Fruit fly (Drosophila melanogaster) whole organism, embryonic: ENCODE results near the gene Tsr1.

Experiments
- Atf3 ChIP-seq: fragments of 200-800 bp; sonication (Bioruptor generic); optimal IDR thresholded peaks from 3 replicates; lab custom pipeline; 2016; ENCODE audit warnings: missing biosample characterization, missing genetic modification characterization
- B-H2 ChIP-seq: fragments of 200-800 bp; sonication (Bioruptor generic); optimal IDR thresholded peaks from 2 replicates; lab custom pipeline; 2018; ENCODE audit warnings: missing biosample characterization, mild to moderate bottlenecking, missing genetic modification characterization
- Bteb2 ChIP-seq: fragments of 200-800 bp; sonication (Bioruptor generic); optimal IDR thresholded peaks from 2 replicates; lab custom pipeline; 2016; ENCODE audit warnings: missing biosample characterization, missing genetic modification characterization
- CG10147 ChIP-seq: fragments of 200-800 bp; sonication (Bioruptor generic); optimal IDR thresholded peaks from 2 replicates; lab custom pipeline; 2019; ENCODE audit warnings: missing biosample characterization, mild to moderate bottlenecking, missing genetic modification characterization, moderate library complexity
- CG11456 ChIP-seq: fragments of 200-800 bp; sonication (Bioruptor generic); IDR thresholded peaks from 3 replicates; pipeline ENCODE4 v1.3.6; 2022; ENCODE audit warnings: missing biosample characterization, missing genetic modification characterization
- CG11696 ChIP-seq: fragments of 200-800 bp; sonication (Bioruptor generic); IDR thresholded peaks from 2 replicates; pipeline ENCODE4 v1.3.6; 2022; ENCODE audit warnings: missing biosample characterization, missing genetic modification characterization
- CG12769 ChIP-seq: fragments of 200-800 bp; sonication (Bioruptor generic); optimal IDR thresholded peaks from 2 replicates; lab custom pipeline; 2019; ENCODE audit warnings: missing biosample characterization, mild to moderate bottlenecking, missing genetic modification characterization, moderate library complexity
- CG14710 ChIP-seq: fragments of 200-800 bp; sonication (Bioruptor generic); optimal IDR thresholded peaks from 3 replicates; lab custom pipeline; 2019; ENCODE audit warnings: missing biosample characterization, mild to moderate bottlenecking, missing genetic modification characterization, moderate library complexity
- CG14965 ChIP-seq: fragments of 200-800 bp; sonication (Bioruptor generic); optimal IDR thresholded peaks from 2 replicates; lab custom pipeline; 2016; ENCODE audit warnings: missing biosample characterization, missing genetic modification characterization, borderline replicate concordance
- CG1529 ChIP-seq: fragments of 200-800 bp; sonication (Bioruptor generic); optimal IDR thresholded peaks from 3 replicates; lab custom pipeline; 2018; ENCODE audit warnings: missing biosample characterization, missing genetic modification characterization
- CG16779 ChIP-seq: fragments of 200-800 bp; sonication (Bioruptor generic); IDR thresholded peaks from 2 replicates; pipeline ENCODE4 v1.3.6; 2022; ENCODE audit warnings: missing biosample characterization, missing genetic modification characterization
- CG17912 ChIP-seq: fragments of 200-800 bp; sonication (Bioruptor generic); optimal IDR thresholded peaks from 2 replicates; lab custom pipeline; 2018; ENCODE audit warnings: missing biosample characterization, mild to moderate bottlenecking, missing genetic modification characterization
- CG18476 ChIP-seq: fragments of 200-800 bp; sonication (Bioruptor generic); optimal IDR thresholded peaks from 2 replicates; lab custom pipeline; 2016; ENCODE audit warnings: missing biosample characterization, mild to moderate bottlenecking, missing genetic modification characterization
- CG2120 ChIP-seq: fragments of 200-800 bp; sonication (Bioruptor generic); optimal IDR thresholded peaks from 3 replicates; lab custom pipeline; 2016; ENCODE audit warnings: missing biosample characterization, missing genetic modification characterization
- CG2712 ChIP-seq: fragments of 200-800 bp; optimal IDR thresholded peaks from 3 replicates; lab custom pipeline; 2019; ENCODE audit warnings: missing biosample characterization, mild to moderate bottlenecking, missing genetic modification characterization, moderate library complexity
- CG3726 ChIP-seq: fragments of 200-800 bp; sonication (Bioruptor generic); IDR thresholded peaks from 3 replicates; pipeline ENCODE4, ENCODE4 v1.3.6; 2022; ENCODE audit warnings: missing biosample characterization, missing genetic modification characterization
- CG3838 ChIP-seq: fragments of 200-800 bp; sonication (Bioruptor generic); optimal IDR thresholded peaks from 3 replicates; lab custom pipeline; 2016; ENCODE audit warnings: missing biosample characterization, missing genetic modification characterization
- CG6175 ChIP-seq: fragments of 200-800 bp; sonication (Bioruptor generic); IDR thresholded peaks from 3 replicates; pipeline ENCODE4 v1.3.6; 2022; ENCODE audit warnings: missing biosample characterization, missing genetic modification characterization
- CG6813 ChIP-seq: fragments of 200-800 bp; sonication (Bioruptor generic); optimal IDR thresholded peaks from 2 replicates; lab custom pipeline; 2017; ENCODE audit warnings: missing biosample characterization, missing genetic modification characterization, mild to moderate bottlenecking, moderate library complexity, missing genetic modification reagents
- CG6854 ChIP-seq: fragments of 200-800 bp; sonication (Bioruptor generic); optimal IDR thresholded peaks from 3 replicates; lab custom pipeline; 2017; ENCODE audit warnings: missing biosample characterization, mild to moderate bottlenecking, missing genetic modification characterization
- CG7963 ChIP-seq: fragments of 200-800 bp; sonication (Bioruptor generic); IDR thresholded peaks from 3 replicates; pipeline ENCODE4 v1.3.6; 2022; ENCODE audit warnings: missing biosample characterization, missing genetic modification characterization; ENCODE audit not compliant: partially characterized antibody
- CoRest ChIP-seq: fragments of 200-800 bp; sonication (Bioruptor generic); optimal IDR thresholded peaks from 3 replicates; lab custom pipeline; 2018; ENCODE audit warnings: missing biosample characterization, mild to moderate bottlenecking, missing genetic modification characterization, moderate library complexity
- D ChIP-seq, 2 experiments: fragments of 200-800 bp in 1 of 2; fragments of >200 bp in 1 of 2; sonication (Bioruptor generic) in 1 of 2; optimal IDR thresholded peaks; 2 replicates in 1 of 2; 3 replicates in 1 of 2; lab custom pipeline; 2017; ENCODE audit warnings: mild to moderate bottlenecking in 1 of 2, missing biosample characterization in 1 of 2, missing genetic modification characterization in 1 of 2, missing genetic modification reagents in 1 of 2
- Dfd ChIP-seq, 2 experiments: fragments of >200 bp; optimal IDR thresholded peaks; 2 replicates each; lab custom pipeline; 2017; ENCODE audit warnings: missing biosample characterization in 2 of 2, missing genetic modification characterization in 2 of 2
- Dll ChIP-seq: fragments of 200-800 bp; sonication (Bioruptor generic); IDR thresholded peaks from 4 replicates; pipeline ENCODE4 v1.3.6; 2022; ENCODE audit warnings: missing biosample characterization, missing genetic modification characterization; ENCODE audit not compliant: partially characterized antibody
- Dp ChIP-seq: fragments of 200-800 bp; sonication (Bioruptor generic); optimal IDR thresholded peaks from 2 replicates; lab custom pipeline; 2018; ENCODE audit warnings: missing biosample characterization, mild to moderate bottlenecking, missing genetic modification characterization, moderate library complexity
- Ets97D ChIP-seq: fragments of 200-800 bp; sonication (Bioruptor generic); optimal IDR thresholded peaks from 3 replicates; lab custom pipeline; 2016; ENCODE audit warnings: missing biosample characterization, missing genetic modification characterization
- Fer2 ChIP-seq: fragments of 200-800 bp; sonication (Bioruptor generic); optimal IDR thresholded peaks from 2 replicates; lab custom pipeline; 2018; ENCODE audit warnings: missing biosample characterization, mild to moderate bottlenecking, missing genetic modification characterization, moderate library complexity
- Mrtf ChIP-seq: fragments of 200-800 bp; sonication (Bioruptor generic); IDR thresholded peaks from 3 replicates; pipeline ENCODE4 v1.3.6; 2022; ENCODE audit warnings: missing biosample characterization, missing genetic modification characterization
- NC2β ChIP-seq: fragments of 200-800 bp; sonication (Bioruptor generic); optimal IDR thresholded peaks from 2 replicates; lab custom pipeline; 2016; ENCODE audit warnings: missing biosample characterization, missing genetic modification characterization
- Poxn ChIP-seq: fragments of 200-800 bp; sonication (Bioruptor generic); IDR thresholded peaks from 2 replicates; pipeline ENCODE4 v1.3.6; 2022; ENCODE audit warnings: missing biosample characterization, missing genetic modification characterization
- Rfx ChIP-seq: fragments of 200-800 bp; sonication (Bioruptor generic); IDR thresholded peaks from 2 replicates; pipeline ENCODE4 v1.3.6; 2022; ENCODE audit warnings: missing biosample characterization, missing genetic modification characterization
- ase ChIP-seq: fragments of 200-800 bp; sonication (Bioruptor generic); IDR thresholded peaks from 3 replicates; pipeline ENCODE4 v1.3.6; 2022; ENCODE audit warnings: missing biosample characterization, missing genetic modification characterization
- bigmax ChIP-seq: fragments of 200-800 bp; sonication (Bioruptor generic); optimal IDR thresholded peaks from 2 replicates; lab custom pipeline; 2018; ENCODE audit warnings: missing biosample characterization, mild to moderate bottlenecking, missing genetic modification characterization
- br ChIP-seq: fragments of >200 bp; optimal IDR thresholded peaks from 2 replicates; lab custom pipeline; 2017
- cad ChIP-seq: fragments of >200 bp; optimal IDR thresholded peaks from 2 replicates; lab custom pipeline; 2017; ENCODE audit warnings: missing biosample characterization, missing genetic modification characterization
- dimm ChIP-seq: fragments of 200-800 bp; sonication (Bioruptor generic); IDR thresholded peaks from 2 replicates; pipeline ENCODE4 v1.3.6; 2022; ENCODE audit warnings: missing biosample characterization, missing genetic modification characterization
- ems ChIP-seq: fragments of 200-800 bp; sonication (Bioruptor generic); optimal IDR thresholded peaks from 3 replicates; lab custom pipeline; 2016; ENCODE audit warnings: missing biosample characterization, missing genetic modification characterization
- gce ChIP-seq: fragments of 200-800 bp; sonication (Bioruptor generic); IDR thresholded peaks from 3 replicates; pipeline ENCODE4 v1.3.6; 2022; ENCODE audit warnings: missing biosample characterization, missing genetic modification characterization
- insv ChIP-seq, 2 experiments: fragments of 200-800 bp; sonication (Bioruptor generic); optimal IDR thresholded peaks; 3 replicates each; lab custom pipeline; 2016 to 2018; ENCODE audit warnings: missing biosample characterization in 2 of 2, missing genetic modification characterization in 2 of 2
- jumu ChIP-seq: fragments of 200-800 bp; sonication (Bioruptor generic); optimal IDR thresholded peaks from 3 replicates; lab custom pipeline; 2016; ENCODE audit warnings: missing biosample characterization, missing genetic modification characterization
- lmd ChIP-seq: fragments of 200-800 bp; sonication (Bioruptor generic); IDR thresholded peaks from 2 replicates; pipeline ENCODE4 v1.3.6; 2022; ENCODE audit warnings: missing biosample characterization, missing genetic modification characterization
- luna ChIP-seq: fragments of 200-800 bp; sonication (Bioruptor generic); optimal IDR thresholded peaks from 2 replicates; lab custom pipeline; 2016; ENCODE audit warnings: missing biosample characterization, missing genetic modification characterization
- nau ChIP-seq: fragments of 200-800 bp; sonication (Bioruptor generic); optimal IDR thresholded peaks from 3 replicates; lab custom pipeline; 2017; ENCODE audit warnings: missing biosample characterization, mild to moderate bottlenecking, missing genetic modification characterization, missing genetic modification reagents
- peb ChIP-seq: fragments of 200-800 bp; sonication (Bioruptor generic); IDR thresholded peaks from 2 replicates; pipeline ENCODE4 v1.3.6; 2022; ENCODE audit warnings: missing biosample characterization, missing genetic modification characterization
- phol ChIP-seq: fragments of 200-800 bp; sonication (Bioruptor generic); optimal IDR thresholded peaks from 3 replicates; lab custom pipeline; 2018; ENCODE audit warnings: missing biosample characterization, mild to moderate bottlenecking, missing genetic modification characterization, moderate library complexity
- sens ChIP-seq: fragments of 200-800 bp; sonication (Bioruptor generic); peaks from one replicate; lab custom pipeline; 2016; ENCODE audit warnings: missing biosample characterization, missing genetic modification characterization
- sim ChIP-seq: fragments of 200-800 bp; sonication (Bioruptor generic); IDR thresholded peaks from 2 replicates; pipeline ENCODE4 v1.3.6; 2022; ENCODE audit warnings: missing biosample characterization, missing genetic modification characterization
- so ChIP-seq: fragments of 200-800 bp; sonication (Bioruptor generic); IDR thresholded peaks from 3 replicates; pipeline ENCODE4 v1.3.6; 2022; ENCODE audit warnings: missing biosample characterization, missing genetic modification characterization
- sr ChIP-seq: fragments of 200-800 bp; sonication (Bioruptor generic); IDR thresholded peaks from 3 replicates; pipeline ENCODE4 v1.3.6; 2022; ENCODE audit warnings: missing biosample characterization, missing genetic modification characterization
- zen2 ChIP-seq: fragments of 200-800 bp; sonication (Bioruptor generic); IDR thresholded peaks from 3 replicates; pipeline ENCODE4 v1.3.6; 2022; ENCODE audit warnings: missing biosample characterization, missing genetic modification characterization; ENCODE audit not compliant: partially characterized antibody

Tsr1 gene

DNA sequence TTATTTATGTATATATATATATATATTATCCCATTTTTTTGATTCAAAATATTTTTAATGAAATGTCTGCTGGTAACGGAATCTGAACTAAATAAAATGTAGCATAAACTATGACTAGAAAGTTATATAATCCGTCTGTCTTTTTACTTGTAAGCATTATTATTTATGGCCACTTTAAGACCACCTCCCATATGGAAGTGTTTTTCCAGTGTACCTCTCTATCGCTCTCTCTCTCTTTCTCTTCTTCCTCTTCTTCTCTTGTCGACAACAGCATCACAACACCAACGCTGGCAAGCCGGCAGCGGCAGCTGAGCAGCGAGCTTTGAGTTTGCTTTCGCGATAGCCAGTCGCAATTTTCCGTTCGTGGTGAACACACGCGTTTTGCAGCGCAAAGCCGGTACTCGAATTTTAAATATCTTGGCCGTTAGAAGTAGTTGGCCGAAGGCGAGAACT lies 47.2 kb downstream of the Tsr1 start, which contains the start of gene rgn (continued):
- TF ChIP-seq CG10147: peak; percentile 79
- peak; percentile 52; the same call in 1 of the 2 replicates for TF ChIP-seq Poxn
- TF ChIP-seq Bteb2 (GFP tag; lab: Kevin White, UChicago): peak; percentile 23
- TF ChIP-seq CG11696 (GFP tag; lab: Robert Waterston, UW): peak; percentile 70; the same call in 1 of the 2 replicates
- 0 out of 3 replicates have a peak, but pooled peaks have one; percentile 46 for TF ChIP-seq CG3726 (GFP tag; lab: Robert Waterston, UW)
- TF ChIP-seq sr (GFP tag; lab: Robert Waterston, UW): no peak; the same call in 2 of the 3 replicates
- peak; percentile 84 for TF ChIP-seq CoRest (tag; lab: Kevin White, UChicago)
- TF ChIP-seq CG1529 (GFP tag; lab: Kevin White, UChicago): no peak
- no peak for TF ChIP-seq D (optimal IDR thresholded peaks at IDR 0.05; lab: Kevin White, UChicago)
- peak; percentile 2 for TF ChIP-seq D (GFP tag; optimal IDR thresholded peaks at IDR 0.05; lab: Kevin White, UChicago)
- peak; percentile 60; the same call in 2 of the 3 replicates for TF ChIP-seq ase (GFP tag; lab: Robert Waterston, UW)
- no peak for TF ChIP-seq Atf3 (GFP tag; lab: Kevin White, UChicago)
- peak; percentile 53 for TF ChIP-seq ems
- TF ChIP-seq bigmax: no peak
- peak; percentile 47 for TF ChIP-seq jumu
- TF ChIP-seq peb (GFP tag; lab: Robert Waterston, UW): no peak
- peak; percentile 44; the same call in 1 of the 2 replicates for TF ChIP-seq dimm (GFP tag; lab: Robert Waterston, UW)
- TF ChIP-seq br: no peak
- no peak for TF ChIP-seq Dp (GFP tag; lab: Kevin White, UChicago)
- TF ChIP-seq Dll (GFP tag; lab: Robert Waterston, UW): no peak
- TF ChIP-seq CG12769: peak; percentile 67
- TF ChIP-seq phol: peak; percentile 70
- peak; percentile 19 for TF ChIP-seq B-H2
- no peak for TF ChIP-seq CG14710 (tag; lab: Kevin White, UChicago)
- peak; percentile 89 for TF ChIP-seq Rfx (GFP tag; lab: Robert Waterston, UW)
- TF ChIP-seq CG6813 (GFP tag; lab: Kevin White, UChicago): peak; percentile 43
- TF ChIP-seq CG2120 (GFP tag; lab: Kevin White, UChicago): peak; percentile 86
- peak; percentile 72; the same call in 2 of the 3 replicates for TF ChIP-seq so (GFP tag; lab: Robert Waterston, UW)
- TF ChIP-seq CG18476 (GFP tag; lab: Kevin White, UChicago): peak; percentile 22
- TF ChIP-seq CG17912 (GFP tag; lab: Kevin White, UChicago): no peak
- peak; percentile 29 for TF ChIP-seq nau (GFP tag; lab: Kevin White, UChicago)
- TF ChIP-seq lmd (GFP tag; lab: Robert Waterston, UW): peak; percentile 77; the same call in 1 of the 2 replicates
- TF ChIP-seq Mrtf (GFP tag; lab: Robert Waterston, UW): peak; percentile 73; the same call in 2 of the 3 replicates
- TF ChIP-seq CG11456 (GFP tag; lab: Robert Waterston, UW): peak; percentile 79
- TF ChIP-seq CG2712 (tag; lab: Kevin White, UChicago): peak; percentile 72
- TF ChIP-seq CG16779: peak; percentile 49; the same call in 1 of the 2 replicates
- no peak; the same call in 1 of the 2 replicates for TF ChIP-seq sim (GFP tag; lab: Robert Waterston, UW)
- TF ChIP-seq NC2β (GFP tag; lab: Kevin White, UChicago): no peak
- no peak for TF ChIP-seq insv (GFP tag; optimal IDR thresholded peaks at IDR 0.05; lab: Kevin White, UChicago)
- peak; percentile 55 for TF ChIP-seq sens
- no peak for TF ChIP-seq CG14965 (GFP tag; lab: Kevin White, UChicago)
- TF ChIP-seq cad (GFP tag; lab: Kevin White, UChicago): no peak
- TF ChIP-seq CG7963 (GFP tag; lab: Robert Waterston, UW): no peak
- peak; percentile 68 for TF ChIP-seq Fer2
- peak; percentile 0 for TF ChIP-seq CG3838 (GFP tag; lab: Kevin White, UChicago)
- TF ChIP-seq zen2: no peak
- no peak for TF ChIP-seq Dfd (GFP tag; optimal IDR thresholded peaks at IDR 0.05; lab: Kevin White, UChicago)
- TF ChIP-seq CG6175: no peak
- 0 out of 3 replicates have a peak, but pooled peaks have one; percentile 31 for TF ChIP-seq gce (GFP tag; lab: Robert Waterston, UW)
- TF ChIP-seq CG6854 (GFP tag; lab: Kevin White, UChicago): peak; percentile 80
- TF ChIP-seq luna (GFP tag; lab: Kevin White, UChicago): peak; percentile 52
- no peak for TF ChIP-seq Ets97D (GFP tag; lab: Kevin White, UChicago)
